Fruit fly (Drosophila melanogaster) whole organism, embryonic: ENCODE measurements around the gene CG6356.
A peak's percentile ranks its signal among the peaks of the same experiment; 100 is the strongest.

Experiments used
- BtbVII ChIP-seq: fragments of 200-800 bp; sonication (Bioruptor generic); optimal IDR thresholded peaks from 3 replicates; lab custom pipeline; 2017; ENCODE audit warnings: missing biosample characterization, mild to moderate bottlenecking, missing genetic modification characterization
- CG11504 ChIP-seq: fragments of 200-800 bp; sonication (Bioruptor generic); optimal IDR thresholded peaks from 3 replicates; lab custom pipeline; 2019; ENCODE audit warnings: missing biosample characterization, mild to moderate bottlenecking, missing genetic modification characterization, moderate library complexity
- CG1233 ChIP-seq: fragments of 200-800 bp; sonication (Bioruptor generic); optimal IDR thresholded peaks from 4 replicates; lab custom pipeline; 2018; ENCODE audit warnings: missing biosample characterization, mild to moderate bottlenecking, missing genetic modification characterization
- CG12391 ChIP-seq: fragments of 200-800 bp; sonication (Bioruptor generic); optimal IDR thresholded peaks from 3 replicates; lab custom pipeline; 2018; ENCODE audit warnings: missing biosample characterization, mild to moderate bottlenecking, missing genetic modification characterization, moderate library complexity
- CG13424 ChIP-seq: fragments of 200-800 bp; sonication (Bioruptor generic); optimal IDR thresholded peaks from 2 replicates; lab custom pipeline; 2019; ENCODE audit warnings: missing biosample characterization, mild to moderate bottlenecking, missing genetic modification characterization, moderate library complexity
- CG14710 ChIP-seq: fragments of 200-800 bp; sonication (Bioruptor generic); optimal IDR thresholded peaks from 3 replicates; lab custom pipeline; 2019; ENCODE audit warnings: missing biosample characterization, mild to moderate bottlenecking, missing genetic modification characterization, moderate library complexity
- CG15073 ChIP-seq: fragments of 200-800 bp; sonication (Bioruptor generic); optimal IDR thresholded peaks from 2 replicates; lab custom pipeline; 2016; ENCODE audit warnings: missing biosample characterization, missing genetic modification characterization
- CG17612 ChIP-seq: fragments of 200-800 bp; sonication (Bioruptor generic); IDR thresholded peaks from 2 replicates; pipeline ENCODE4 v1.3.6; 2022; ENCODE audit warnings: missing biosample characterization, missing genetic modification characterization
- CG17829 ChIP-seq: fragments of 200-800 bp; optimal IDR thresholded peaks from 2 replicates; lab custom pipeline; 2019; ENCODE audit warnings: missing biosample characterization, mild to moderate bottlenecking, missing genetic modification characterization, moderate library complexity
- CG18599 ChIP-seq: fragments of 200-800 bp; sonication (Bioruptor generic); optimal IDR thresholded peaks from 3 replicates; lab custom pipeline; 2017; ENCODE audit warnings: missing biosample characterization, missing genetic modification characterization, mild to moderate bottlenecking, moderate library complexity, missing genetic modification reagents
- CG2199 ChIP-seq: fragments of 200-800 bp; sonication (Bioruptor generic); IDR thresholded peaks from 3 replicates; pipeline ENCODE4 v1.3.6; 2022; ENCODE audit warnings: missing biosample characterization, missing genetic modification characterization
- CG2875 ChIP-seq: fragments of 200-800 bp; sonication (Bioruptor generic); optimal IDR thresholded peaks from 2 replicates; lab custom pipeline; 2017; ENCODE audit warnings: missing biosample characterization, mild to moderate bottlenecking, missing genetic modification characterization, missing genetic modification reagents
- CG3281 ChIP-seq: fragments of 200-800 bp; sonication (Bioruptor generic); optimal IDR thresholded peaks from 3 replicates; lab custom pipeline; 2017; ENCODE audit warnings: missing biosample characterization, mild to moderate bottlenecking, missing genetic modification characterization
- CG34376 ChIP-seq: fragments of 200-800 bp; sonication (Bioruptor generic); optimal IDR thresholded peaks from 2 replicates; lab custom pipeline; 2018; ENCODE audit warnings: missing biosample characterization, mild to moderate bottlenecking, missing genetic modification characterization
- CG34422 ChIP-seq: fragments of 200-800 bp; sonication (Bioruptor generic); IDR thresholded peaks from 3 replicates; pipeline ENCODE4 v1.3.6; 2022; ENCODE audit warnings: missing biosample characterization, missing genetic modification characterization
- CG4360 ChIP-seq: fragments of 200-800 bp; sonication (Bioruptor generic); IDR thresholded peaks from 2 replicates; pipeline ENCODE4 v1.3.6; 2022; ENCODE audit warnings: missing biosample characterization, missing genetic modification characterization
- CG5180 ChIP-seq: fragments of 200-800 bp; sonication (Bioruptor generic); optimal IDR thresholded peaks from 3 replicates; lab custom pipeline; 2017; ENCODE audit warnings: missing biosample characterization, missing genetic modification characterization, mild to moderate bottlenecking, moderate library complexity, missing genetic modification reagents
- CG7271 ChIP-seq: fragments of 200-800 bp; sonication (Bioruptor generic); optimal IDR thresholded peaks from 2 replicates; lab custom pipeline; 2018; ENCODE audit warnings: missing biosample characterization, mild to moderate bottlenecking, missing genetic modification characterization, moderate library complexity
- D ChIP-seq, 2 experiments: fragments of 200-800 bp in 1 of 2; fragments of >200 bp in 1 of 2; sonication (Bioruptor generic) in 1 of 2; optimal IDR thresholded peaks; 2 replicates in 1 of 2; 3 replicates in 1 of 2; lab custom pipeline; 2017; ENCODE audit warnings: mild to moderate bottlenecking in 1 of 2, missing biosample characterization in 1 of 2, missing genetic modification characterization in 1 of 2, missing genetic modification reagents in 1 of 2
- D19A ChIP-seq: fragments of 200-800 bp; optimal IDR thresholded peaks from 3 replicates; lab custom pipeline; 2019; ENCODE audit warnings: missing biosample characterization, mild to moderate bottlenecking, missing genetic modification characterization, moderate library complexity
- Deaf1 ChIP-seq: fragments of 200-800 bp; optimal IDR thresholded peaks from 3 replicates; lab custom pipeline; 2019; ENCODE audit warnings: missing biosample characterization, mild to moderate bottlenecking, missing genetic modification characterization, moderate library complexity
- Dek ChIP-seq: fragments of 200-800 bp; sonication (Bioruptor generic); optimal IDR thresholded peaks from 3 replicates; lab custom pipeline; 2019; ENCODE audit warnings: missing biosample characterization, mild to moderate bottlenecking, missing genetic modification characterization, moderate library complexity
- Doc2 ChIP-seq: fragments of 200-800 bp; sonication (Bioruptor generic); IDR thresholded peaks from 2 replicates; pipeline ENCODE4 v1.3.6; 2022; ENCODE audit warnings: missing biosample characterization, missing genetic modification characterization
- Dref ChIP-seq: fragments of 200-800 bp; sonication (Bioruptor generic); IDR thresholded peaks from 2 replicates; pipeline ENCODE4 v1.3.6; 2022; ENCODE audit warnings: missing biosample characterization, missing genetic modification characterization
- Drgx ChIP-seq: fragments of 200-800 bp; sonication (Bioruptor generic); IDR thresholded peaks from 2 replicates; pipeline ENCODE4 v1.3.6; 2022; ENCODE audit warnings: missing biosample characterization, missing genetic modification characterization
- Hr39 ChIP-seq: fragments of >200 bp; optimal IDR thresholded peaks from 2 replicates; lab custom pipeline; 2017
- Jarid2 ChIP-seq: fragments of 200-800 bp; sonication (Bioruptor generic); optimal IDR thresholded peaks from 3 replicates; lab custom pipeline; 2017; ENCODE audit warnings: mild to moderate bottlenecking, missing biosample characterization, missing genetic modification reagents, missing genetic modification characterization
- NC2α ChIP-seq: fragments of 200-800 bp; sonication (Bioruptor generic); optimal IDR thresholded peaks from 2 replicates; lab custom pipeline; 2016; ENCODE audit warnings: missing biosample characterization, missing genetic modification characterization
- Sox100B ChIP-seq: fragments of 200-800 bp; sonication (Bioruptor generic); optimal IDR thresholded peaks from 3 replicates; lab custom pipeline; 2018; ENCODE audit warnings: missing biosample characterization, mild to moderate bottlenecking, missing genetic modification characterization
- ash1 ChIP-seq: fragments of 200-800 bp; sonication (Bioruptor generic); optimal IDR thresholded peaks from 2 replicates; lab custom pipeline; 2018; ENCODE audit warnings: missing biosample characterization, mild to moderate bottlenecking, missing genetic modification characterization
- bbx ChIP-seq: fragments of 200-800 bp; sonication (Bioruptor generic); IDR thresholded peaks from 2 replicates; pipeline ENCODE4 v1.3.6; 2022; ENCODE audit warnings: missing biosample characterization, missing genetic modification characterization; ENCODE audit not compliant: partially characterized antibody
- crol ChIP-seq: fragments of 200-800 bp; sonication (Bioruptor generic); IDR thresholded peaks from 2 replicates; pipeline ENCODE4 v1.3.6; 2022; ENCODE audit warnings: missing biosample characterization, missing genetic modification characterization
- cwo ChIP-seq: fragments of 200-800 bp; sonication (Bioruptor generic); optimal IDR thresholded peaks from 3 replicates; lab custom pipeline; 2017; ENCODE audit warnings: missing biosample characterization, missing genetic modification characterization, mild to moderate bottlenecking, moderate library complexity, missing genetic modification reagents
- dysf ChIP-seq: fragments of 200-800 bp; sonication (Bioruptor generic); IDR thresholded peaks from 3 replicates; pipeline ENCODE4 v1.3.6; 2022; ENCODE audit warnings: missing biosample characterization, missing genetic modification characterization
- fu2 ChIP-seq: fragments of 200-800 bp; sonication (Bioruptor generic); optimal IDR thresholded peaks from 2 replicates; lab custom pipeline; 2016; ENCODE audit warnings: missing biosample characterization, missing genetic modification characterization
- gro ChIP-seq: fragments of 200-800 bp; sonication (Bioruptor generic); optimal IDR thresholded peaks from 2 replicates; lab custom pipeline; 2016; ENCODE audit warnings: missing biosample characterization, missing genetic modification characterization
- hkb ChIP-seq, 2 experiments: fragments of 200-800 bp in 1 of 2; fragments of >200 bp in 1 of 2; sonication (Bioruptor generic) in 1 of 2; IDR thresholded peaks in 1 of 2; optimal IDR thresholded peaks in 1 of 2; 2 replicates each; pipeline versions ENCODE4 v1.3.6 to Lab custom; 2017 to 2022; ENCODE audit warnings: missing biosample characterization in 1 of 2, missing genetic modification characterization in 1 of 2
- kah ChIP-seq: fragments of 200-800 bp; sonication (Bioruptor generic); optimal IDR thresholded peaks from 2 replicates; lab custom pipeline; 2018; ENCODE audit warnings: missing biosample characterization, mild to moderate bottlenecking, missing genetic modification characterization
- ken ChIP-seq: fragments of 200-800 bp; sonication (Bioruptor generic); IDR thresholded peaks from 3 replicates; pipeline ENCODE4 v1.3.6; 2022; ENCODE audit warnings: missing biosample characterization, missing genetic modification characterization
- pan ChIP-seq, 4 experiments: fragments of >200 bp in 3 of 4; fragments of 200-800 bp in 1 of 4; sonication (Bioruptor generic) in 1 of 4; optimal IDR thresholded peaks in 3 of 4; IDR thresholded peaks in 1 of 4; 2 replicates each; pipeline versions ENCODE4 v1.3.6 to Lab custom; 2017 to 2022; ENCODE audit warnings: missing biosample characterization in 2 of 4, missing genetic modification characterization in 2 of 4, mixed read lengths in 1 of 4
- rib ChIP-seq: fragments of 200-800 bp; sonication (Bioruptor generic); IDR thresholded peaks from 2 replicates; pipeline ENCODE4 v1.3.6; 2022; ENCODE audit warnings: missing biosample characterization, missing genetic modification characterization
- run ChIP-seq: fragments of 200-800 bp; sonication (Bioruptor generic); optimal IDR thresholded peaks from 3 replicates; lab custom pipeline; 2018; ENCODE audit warnings: missing biosample characterization, mild to moderate bottlenecking, missing genetic modification characterization
- sd ChIP-seq: fragments of 200-800 bp; sonication (Bioruptor generic); optimal IDR thresholded peaks from 3 replicates; lab custom pipeline; 2018; ENCODE audit warnings: missing biosample characterization, mild to moderate bottlenecking, missing genetic modification characterization, moderate library complexity
- slp2 ChIP-seq: fragments of 200-800 bp; sonication (Bioruptor generic); optimal IDR thresholded peaks from 2 replicates; lab custom pipeline; 2016; ENCODE audit warnings: missing biosample characterization, missing genetic modification characterization
- sob ChIP-seq: fragments of 200-800 bp; sonication (Bioruptor generic); IDR thresholded peaks from 2 replicates; pipeline ENCODE4 v1.3.6; 2022; ENCODE audit warnings: missing biosample characterization, missing genetic modification characterization
- yki ChIP-seq: fragments of >200 bp; optimal IDR thresholded peaks from 3 replicates; lab custom pipeline; 2018

Gene CG6356

DNA sequence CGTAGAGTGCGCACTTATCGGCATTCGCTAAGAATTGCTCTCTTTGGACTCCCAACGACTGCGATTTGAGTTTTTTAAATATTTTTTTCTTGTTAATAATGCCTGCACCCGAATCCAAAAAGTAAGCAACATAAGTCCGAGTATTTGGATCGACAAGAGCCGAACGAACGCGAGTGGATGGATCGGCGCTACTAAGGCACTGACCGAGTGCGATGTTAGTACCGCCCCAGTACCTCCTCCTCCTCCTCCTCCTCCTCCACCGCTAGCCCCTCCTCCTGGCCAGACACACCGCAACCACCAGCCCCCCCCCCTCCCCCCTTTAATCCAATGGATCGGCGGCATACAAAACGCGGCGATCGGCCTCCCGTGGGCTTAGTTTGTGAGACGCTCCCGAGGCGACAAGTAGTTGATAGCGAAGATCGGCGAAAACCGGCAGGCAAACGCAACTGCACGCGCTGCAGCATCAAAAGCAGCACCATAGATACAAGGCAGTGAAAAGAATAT, at the start of gene CG6356 (continued):
- TF ChIP-seq rib, result peak; percentile 57; the same call in 1 of the 2 replicates
- TF ChIP-seq CG17829 (tag; lab: Kevin White, UChicago), result no peak
- TF ChIP-seq cwo (GFP tag; lab: Kevin White, UChicago), result peak; percentile 46
- TF ChIP-seq CG12391 (tag; lab: Kevin White, UChicago), result no peak
- peak; percentile 81 for TF ChIP-seq kah (GFP tag; lab: Kevin White, UChicago)
- no peak for TF ChIP-seq ash1 (GFP tag; lab: Kevin White, UChicago)
- 0 out of 2 replicates have a peak, but pooled peaks have one; percentile 6 for TF ChIP-seq Dref (GFP tag; lab: Robert Waterston, UW)
- TF ChIP-seq CG2199, result peak; percentile 65; the same call in 1 of the 3 replicates
- no peak for TF ChIP-seq fu2 (GFP tag; lab: Kevin White, UChicago)
- TF ChIP-seq CG1233 (GFP tag; lab: Kevin White, UChicago), result no peak
- TF ChIP-seq BtbVII (GFP tag; lab: Kevin White, UChicago), result no peak
- no peak for TF ChIP-seq bbx
- no peak for TF ChIP-seq CG4360 (GFP tag; lab: Robert Waterston, UW)
- no peak for TF ChIP-seq CG7271
- TF ChIP-seq CG34422 (GFP tag; lab: Robert Waterston, UW), result peak; percentile 64; the same call in 1 of the 3 replicates
- TF ChIP-seq CG2875 (GFP tag; lab: Kevin White, UChicago), result peak; percentile 26
- no peak for TF ChIP-seq CG13424
- TF ChIP-seq sd (tag; lab: Kevin White, UChicago), result no peak
- TF ChIP-seq yki (lab: Kevin White, UChicago), result no peak
- TF ChIP-seq Doc2 (GFP tag; lab: Robert Waterston, UW), result no peak
- peak; percentile 99 for TF ChIP-seq crol (GFP tag; lab: Robert Waterston, UW)
- no peak for TF ChIP-seq run
- TF ChIP-seq hkb (optimal IDR thresholded peaks at IDR 0.05; lab: Kevin White, UChicago), result no peak
- no peak for TF ChIP-seq hkb (GFP tag; IDR thresholded peaks at IDR 0.05; lab: Robert Waterston, UW)
- TF ChIP-seq Jarid2 (GFP tag; lab: Kevin White, UChicago), result peak; percentile 57
- TF ChIP-seq ken (GFP tag; lab: Robert Waterston, UW), result no peak
- TF ChIP-seq Deaf1, result peak; percentile 96
- peak; percentile 12 for TF ChIP-seq CG34376 (GFP tag; lab: Kevin White, UChicago)
- no peak for TF ChIP-seq NC2α (GFP tag; lab: Kevin White, UChicago)
- no peak for TF ChIP-seq pan (optimal IDR thresholded peaks at IDR 0.05; lab: Kevin White, UChicago)
- TF ChIP-seq pan (GFP tag; optimal IDR thresholded peaks at IDR 0.05 in 1 of 2, IDR thresholded peaks at IDR 0.05 in 1 of 2), result no peak
- TF ChIP-seq CG14710 (tag; lab: Kevin White, UChicago), result no peak
- no peak for TF ChIP-seq slp2 (GFP tag; lab: Kevin White, UChicago)
- TF ChIP-seq CG3281 (GFP tag; lab: Kevin White, UChicago), result no peak
- TF ChIP-seq gro, result no peak
- TF ChIP-seq Dek, result no peak
- TF ChIP-seq D (optimal IDR thresholded peaks at IDR 0.05; lab: Kevin White, UChicago), result no peak
- no peak for TF ChIP-seq D (GFP tag; optimal IDR thresholded peaks at IDR 0.05; lab: Kevin White, UChicago)
- TF ChIP-seq sob (GFP tag; lab: Robert Waterston, UW), result peak; percentile 31; the same call in 1 of the 2 replicates
- no peak for TF ChIP-seq dysf
- TF ChIP-seq CG11504 (tag; lab: Kevin White, UChicago), result peak; percentile 44
- TF ChIP-seq CG17612 (GFP tag; lab: Robert Waterston, UW), result no peak
- peak; percentile 54 for TF ChIP-seq Drgx (GFP tag; lab: Robert Waterston, UW)
- no peak for TF ChIP-seq Sox100B (GFP tag; lab: Kevin White, UChicago)
- TF ChIP-seq D19A (tag; lab: Kevin White, UChicago), result no peak
- TF ChIP-seq CG18599 (GFP tag; lab: Kevin White, UChicago), result peak; percentile 5
- peak; percentile 29 for TF ChIP-seq CG5180 (GFP tag; lab: Kevin White, UChicago)
- peak; percentile 66 for TF ChIP-seq Hr39
- TF ChIP-seq CG15073, result no peak
- TF ChIP-seq, all 482 proteins: peak for 39
